Fruit fly (Drosophila melanogaster) whole organism, embryonic: ENCODE data around the gene CG14803.
A peak's percentile ranks its signal among the peaks of the same experiment; 100 is the strongest.

ENCODE experiments used
- CG10979 ChIP-seq: fragments of 200-800 bp; sonication (Bioruptor generic); optimal IDR thresholded peaks from 2 replicates; lab custom pipeline; 2018; ENCODE audit warnings: missing biosample characterization, mild to moderate bottlenecking, missing genetic modification characterization, moderate library complexity
- CG13123 ChIP-seq: fragments of 200-800 bp; sonication (Bioruptor generic); optimal IDR thresholded peaks from 2 replicates; lab custom pipeline; 2016; ENCODE audit warnings: missing biosample characterization, missing genetic modification characterization
- CG13424 ChIP-seq: fragments of 200-800 bp; sonication (Bioruptor generic); optimal IDR thresholded peaks from 2 replicates; lab custom pipeline; 2019; ENCODE audit warnings: missing biosample characterization, mild to moderate bottlenecking, missing genetic modification characterization, moderate library complexity
- CG14710 ChIP-seq: fragments of 200-800 bp; sonication (Bioruptor generic); optimal IDR thresholded peaks from 3 replicates; lab custom pipeline; 2019; ENCODE audit warnings: missing biosample characterization, mild to moderate bottlenecking, missing genetic modification characterization, moderate library complexity
- CG15601 ChIP-seq: fragments of 200-800 bp; sonication (Bioruptor generic); optimal IDR thresholded peaks from 3 replicates; lab custom pipeline; 2019; ENCODE audit warnings: missing biosample characterization, mild to moderate bottlenecking, missing genetic modification characterization, moderate library complexity
- CG16779 ChIP-seq: fragments of 200-800 bp; sonication (Bioruptor generic); IDR thresholded peaks from 2 replicates; pipeline ENCODE4 v1.3.6; 2022; ENCODE audit warnings: missing biosample characterization, missing genetic modification characterization
- CG17568 ChIP-seq: fragments of 200-800 bp; sonication (Bioruptor generic); optimal IDR thresholded peaks from 2 replicates; lab custom pipeline; 2018; ENCODE audit warnings: missing biosample characterization, mild to moderate bottlenecking, missing genetic modification characterization, moderate library complexity
- CG18599 ChIP-seq: fragments of 200-800 bp; sonication (Bioruptor generic); optimal IDR thresholded peaks from 3 replicates; lab custom pipeline; 2017; ENCODE audit warnings: missing biosample characterization, missing genetic modification characterization, mild to moderate bottlenecking, moderate library complexity, missing genetic modification reagents
- CG2129 ChIP-seq: fragments of 200-800 bp; sonication (Bioruptor generic); IDR thresholded peaks from 2 replicates; pipeline ENCODE4 v1.3.6; 2022; ENCODE audit warnings: missing biosample characterization, missing genetic modification characterization; ENCODE audit not compliant: partially characterized antibody
- CG2199 ChIP-seq: fragments of 200-800 bp; sonication (Bioruptor generic); IDR thresholded peaks from 3 replicates; pipeline ENCODE4 v1.3.6; 2022; ENCODE audit warnings: missing biosample characterization, missing genetic modification characterization
- CG34376 ChIP-seq: fragments of 200-800 bp; sonication (Bioruptor generic); optimal IDR thresholded peaks from 2 replicates; lab custom pipeline; 2018; ENCODE audit warnings: missing biosample characterization, mild to moderate bottlenecking, missing genetic modification characterization
- CG3847 ChIP-seq: fragments of 200-800 bp; sonication (Bioruptor generic); IDR thresholded peaks from 2 replicates; pipeline ENCODE4 v1.3.6; 2022; ENCODE audit warnings: missing biosample characterization, missing genetic modification characterization
- CG4404 ChIP-seq: fragments of 200-800 bp; sonication (Bioruptor generic); IDR thresholded peaks from 2 replicates; pipeline ENCODE4 v1.3.6; 2022; ENCODE audit warnings: missing biosample characterization, missing genetic modification characterization
- CG4617 ChIP-seq: fragments of 200-800 bp; sonication (Bioruptor generic); optimal IDR thresholded peaks from 3 replicates; lab custom pipeline; 2016; ENCODE audit warnings: missing biosample characterization, missing genetic modification characterization, borderline replicate concordance
- CG6689 ChIP-seq: fragments of 200-800 bp; sonication (Bioruptor generic); IDR thresholded peaks from 2 replicates; pipeline ENCODE4 v1.3.6; 2022; ENCODE audit warnings: missing biosample characterization, missing genetic modification characterization
- CG7271 ChIP-seq: fragments of 200-800 bp; sonication (Bioruptor generic); optimal IDR thresholded peaks from 2 replicates; lab custom pipeline; 2018; ENCODE audit warnings: missing biosample characterization, mild to moderate bottlenecking, missing genetic modification characterization, moderate library complexity
- CG8290 ChIP-seq, 3 experiments: fragments of 200-800 bp; sonication (Bioruptor generic); optimal IDR thresholded peaks; 2 replicates each; lab custom pipeline; 2016 to 2019; ENCODE audit warnings: missing biosample characterization in 3 of 3, missing genetic modification characterization in 3 of 3, mild to moderate bottlenecking in 2 of 3, moderate library complexity in 1 of 3
- CG8924 ChIP-seq: fragments of 200-800 bp; optimal IDR thresholded peaks from 3 replicates; lab custom pipeline; 2019; ENCODE audit warnings: missing biosample characterization, mild to moderate bottlenecking, missing genetic modification characterization, moderate library complexity
- CG9876 ChIP-seq: fragments of 200-800 bp; sonication (Bioruptor generic); optimal IDR thresholded peaks from 2 replicates; lab custom pipeline; 2016; ENCODE audit warnings: missing biosample characterization, missing genetic modification characterization
- CrebB ChIP-seq: fragments of 200-800 bp; sonication (Bioruptor generic); optimal IDR thresholded peaks from 3 replicates; lab custom pipeline; 2018; ENCODE audit warnings: missing biosample characterization, mild to moderate bottlenecking, missing genetic modification characterization
- Dip3 ChIP-seq: fragments of 200-800 bp; sonication (Bioruptor generic); optimal IDR thresholded peaks from 3 replicates; lab custom pipeline; 2016; ENCODE audit warnings: missing biosample characterization, missing genetic modification characterization
- Dll ChIP-seq: fragments of 200-800 bp; sonication (Bioruptor generic); IDR thresholded peaks from 4 replicates; pipeline ENCODE4 v1.3.6; 2022; ENCODE audit warnings: missing biosample characterization, missing genetic modification characterization; ENCODE audit not compliant: partially characterized antibody
- Eip74EF ChIP-seq, 2 experiments: fragments of 200-800 bp in 1 of 2; fragments of >200 bp in 1 of 2; sonication (Bioruptor generic) in 1 of 2; optimal IDR thresholded peaks; 2 replicates each; lab custom pipeline; 2017 to 2019; ENCODE audit warnings: missing biosample characterization in 2 of 2, missing genetic modification characterization in 2 of 2, mild to moderate bottlenecking in 1 of 2, moderate library complexity in 1 of 2
- HLHmδ ChIP-seq: fragments of 200-800 bp; sonication (Bioruptor generic); optimal IDR thresholded peaks from 2 replicates; lab custom pipeline; 2018; ENCODE audit warnings: missing biosample characterization, mild to moderate bottlenecking, missing genetic modification characterization, moderate library complexity
- HmgZ ChIP-seq: fragments of 200-800 bp; sonication (Bioruptor generic); optimal IDR thresholded peaks from 2 replicates; lab custom pipeline; 2018; ENCODE audit warnings: missing biosample characterization, mild to moderate bottlenecking, missing genetic modification characterization
- Hr39 ChIP-seq: fragments of >200 bp; optimal IDR thresholded peaks from 2 replicates; lab custom pipeline; 2017
- Lim3 ChIP-seq: fragments of 200-800 bp; sonication (Bioruptor generic); IDR thresholded peaks from 2 replicates; pipeline ENCODE4 v1.3.6; 2022; ENCODE audit warnings: missing biosample characterization, missing genetic modification characterization
- NK7.1 ChIP-seq: fragments of 200-800 bp; sonication (Bioruptor generic); optimal IDR thresholded peaks from 3 replicates; lab custom pipeline; 2016; ENCODE audit warnings: missing biosample characterization, missing genetic modification characterization
- Ptx1 ChIP-seq: fragments of 200-800 bp; sonication (Bioruptor generic); IDR thresholded peaks from 2 replicates; pipeline ENCODE4 v1.3.6; 2022; ENCODE audit warnings: missing biosample characterization, missing genetic modification characterization
- Sry-δ ChIP-seq: fragments of 200-800 bp; sonication (Bioruptor generic); optimal IDR thresholded peaks from 2 replicates; lab custom pipeline; 2016; ENCODE audit warnings: missing biosample characterization, missing genetic modification characterization
- Vsx1 ChIP-seq: fragments of 200-800 bp; sonication (Bioruptor generic); optimal IDR thresholded peaks from 2 replicates; lab custom pipeline; 2017; ENCODE audit warnings: missing biosample characterization, mild to moderate bottlenecking, missing genetic modification characterization, missing genetic modification reagents
- Xrp1 ChIP-seq: fragments of 200-800 bp; sonication (Bioruptor generic); IDR thresholded peaks from 2 replicates; pipeline ENCODE4 v1.3.6; 2022; ENCODE audit warnings: missing biosample characterization, missing genetic modification characterization
- YL-1 ChIP-seq: fragments of 200-800 bp; sonication (Bioruptor generic); optimal IDR thresholded peaks from 3 replicates; lab custom pipeline; 2017; ENCODE audit warnings: missing biosample characterization, mild to moderate bottlenecking, missing genetic modification characterization
- aop ChIP-seq: fragments of 200-800 bp; sonication (Bioruptor generic); IDR thresholded peaks from 2 replicates; pipeline ENCODE4 v1.3.6; 2022; ENCODE audit warnings: missing biosample characterization, missing genetic modification characterization
- az2 ChIP-seq: fragments of 200-800 bp; sonication (Bioruptor generic); optimal IDR thresholded peaks from 3 replicates; lab custom pipeline; 2016; ENCODE audit warnings: missing biosample characterization, missing genetic modification characterization
- bab2 ChIP-seq: fragments of 200-800 bp; sonication (Bioruptor generic); optimal IDR thresholded peaks from 2 replicates; lab custom pipeline; 2016; ENCODE audit warnings: missing biosample characterization, missing genetic modification characterization
- dm ChIP-seq: fragments of 200-800 bp; sonication (Bioruptor generic); optimal IDR thresholded peaks from 3 replicates; lab custom pipeline; 2016; ENCODE audit warnings: missing biosample characterization, missing genetic modification characterization
- dmrt11E ChIP-seq: fragments of 200-800 bp; sonication (Bioruptor generic); optimal IDR thresholded peaks from 3 replicates; lab custom pipeline; 2018; ENCODE audit warnings: missing biosample characterization, mild to moderate bottlenecking, missing genetic modification characterization, moderate library complexity
- dysf ChIP-seq: fragments of 200-800 bp; sonication (Bioruptor generic); IDR thresholded peaks from 3 replicates; pipeline ENCODE4 v1.3.6; 2022; ENCODE audit warnings: missing biosample characterization, missing genetic modification characterization
- fu2 ChIP-seq: fragments of 200-800 bp; sonication (Bioruptor generic); optimal IDR thresholded peaks from 2 replicates; lab custom pipeline; 2016; ENCODE audit warnings: missing biosample characterization, missing genetic modification characterization
- ken ChIP-seq: fragments of 200-800 bp; sonication (Bioruptor generic); IDR thresholded peaks from 3 replicates; pipeline ENCODE4 v1.3.6; 2022; ENCODE audit warnings: missing biosample characterization, missing genetic modification characterization
- knrl ChIP-seq: fragments of 200-800 bp; sonication (Bioruptor generic); IDR thresholded peaks from 3 replicates; pipeline ENCODE4 v1.3.6; 2022; ENCODE audit warnings: missing biosample characterization, missing genetic modification characterization; ENCODE audit not compliant: partially characterized antibody
- lmd ChIP-seq: fragments of 200-800 bp; sonication (Bioruptor generic); IDR thresholded peaks from 2 replicates; pipeline ENCODE4 v1.3.6; 2022; ENCODE audit warnings: missing biosample characterization, missing genetic modification characterization
- lov ChIP-seq, 2 experiments: fragments of 200-800 bp in 1 of 2; fragments of >200 bp in 1 of 2; sonication (Bioruptor generic) in 1 of 2; IDR thresholded peaks in 1 of 2; optimal IDR thresholded peaks in 1 of 2; 2 replicates in 1 of 2; 3 replicates in 1 of 2; pipeline versions ENCODE4 v1.3.6 to Lab custom; 2017 to 2022; ENCODE audit warnings: missing biosample characterization in 1 of 2, missing genetic modification characterization in 1 of 2
- phol ChIP-seq: fragments of 200-800 bp; sonication (Bioruptor generic); optimal IDR thresholded peaks from 3 replicates; lab custom pipeline; 2018; ENCODE audit warnings: missing biosample characterization, mild to moderate bottlenecking, missing genetic modification characterization, moderate library complexity
- pita ChIP-seq: fragments of 200-800 bp; sonication (Bioruptor generic); optimal IDR thresholded peaks from 2 replicates; lab custom pipeline; 2017; ENCODE audit warnings: missing biosample characterization, mild to moderate bottlenecking, missing genetic modification characterization
- pzg ChIP-seq: fragments of 200-800 bp; sonication (Bioruptor generic); optimal IDR thresholded peaks from 3 replicates; lab custom pipeline; 2018; ENCODE audit warnings: missing biosample characterization, mild to moderate bottlenecking, missing genetic modification characterization, moderate library complexity
- wek ChIP-seq: fragments of 200-800 bp; sonication (Bioruptor generic); optimal IDR thresholded peaks from 3 replicates; lab custom pipeline; 2018; ENCODE audit warnings: missing biosample characterization, mild to moderate bottlenecking, missing genetic modification characterization, moderate library complexity
- zfh1 ChIP-seq: fragments of 200-800 bp; sonication (Bioruptor generic); IDR thresholded peaks from 3 replicates; pipeline ENCODE4 v1.3.6; 2022; ENCODE audit warnings: missing biosample characterization, missing genetic modification characterization

CG14803 gene

dm6 chrX:1849914-1850313 lies 18.8 kb upstream of the CG14803 start (continued):
- TF ChIP-seq Vsx1 (GFP tag; lab: Kevin White, UChicago) (peak; percentile 81), Dll (GFP tag; lab: Robert Waterston, UW) (no peak), CG8290 (GFP tag; optimal IDR thresholded peaks at IDR 0.05; lab: Kevin White, UChicago) (no peak), CG8290 (tag; optimal IDR thresholded peaks at IDR 0.05; lab: Kevin White, UChicago) (peak in 1 of 2 experiments; percentile 88), CG10979 (tag; lab: Kevin White, UChicago) (peak; percentile 76), HLHmδ (GFP tag; lab: Kevin White, UChicago) (no peak), YL-1 (GFP tag; lab: Kevin White, UChicago) (peak; percentile 57), CG34376 (GFP tag; lab: Kevin White, UChicago) (peak; percentile 92), NK7.1 (peak; percentile 21), dm (GFP tag; lab: Kevin White, UChicago) (peak; percentile 69), CG18599 (peak; percentile 96), CG9876 (GFP tag; lab: Kevin White, UChicago) (peak; percentile 35), CG6689 (peak; percentile 71), Hr39 (lab: Kevin White, UChicago) (no peak), Ptx1 (GFP tag; lab: Robert Waterston, UW) (peak; percentile 82), CG16779 (0 out of 2 replicates have a peak, but pooled peaks have one; percentile 27), CG13123 (GFP tag; lab: Kevin White, UChicago) (peak; percentile 61), dysf (GFP tag; lab: Robert Waterston, UW) (peak; percentile 87), Lim3 (no peak), CG14710 (peak; percentile 66), CG4617 (GFP tag; lab: Kevin White, UChicago) (peak; percentile 17), pita (no peak), pzg (GFP tag; lab: Kevin White, UChicago) (peak; percentile 12), CG7271 (tag; lab: Kevin White, UChicago) (peak; percentile 15), CG15601 (tag; lab: Kevin White, UChicago) (peak; percentile 62), Eip74EF (GFP tag; optimal IDR thresholded peaks at IDR 0.05; lab: Kevin White, UChicago) (peak in 1 of 2 experiments; percentile 76), knrl (GFP tag; lab: Robert Waterston, UW) (no peak), CG2129 (no peak), dmrt11E (peak; percentile 59), wek (GFP tag; lab: Kevin White, UChicago) (peak; percentile 61), ken (GFP tag; lab: Robert Waterston, UW) (peak; percentile 54; the same call in 1 of the 3 replicates), Dip3 (GFP tag; lab: Kevin White, UChicago) (peak; percentile 84), lmd (GFP tag; lab: Robert Waterston, UW) (peak; percentile 86), bab2 (GFP tag; lab: Kevin White, UChicago) (peak; percentile 79), Xrp1 (GFP tag; lab: Robert Waterston, UW) (peak; percentile 80), az2 (GFP tag; lab: Kevin White, UChicago) (peak; percentile 73), fu2 (peak; percentile 57), CrebB (tag; lab: Kevin White, UChicago) (peak; percentile 85), CG8924 (tag; lab: Kevin White, UChicago) (peak; percentile 93), HmgZ (tag; lab: Kevin White, UChicago) (peak; percentile 95), aop (GFP tag; lab: Robert Waterston, UW) (no peak), zfh1 (peak; percentile 54; the same call in 1 of the 3 replicates), phol (tag; lab: Kevin White, UChicago) (peak; percentile 81), CG3847 (GFP tag; lab: Robert Waterston, UW) (peak; percentile 86), CG2199 (GFP tag; lab: Robert Waterston, UW) (no peak), CG13424 (tag; lab: Kevin White, UChicago) (peak; percentile 89), CG4404 (GFP tag; lab: Robert Waterston, UW) (peak; percentile 41; the same call in 1 of the 2 replicates), CG17568 (GFP tag; lab: Kevin White, UChicago) (peak; percentile 84), lov (optimal IDR thresholded peaks at IDR 0.05; lab: Kevin White, UChicago) (no peak), lov (GFP tag; IDR thresholded peaks at IDR 0.05; lab: Robert Waterston, UW) (no peak), Sry-δ (peak; percentile 30)
